Worm (Caenorhabditis elegans) whole organism, L1 larva: ENCODE measurements around the gene F12A10.9.

Experiments used
- C16A3.4 ChIP-seq: fragments of 150-350 bp; optimal IDR thresholded peaks from 2 replicates; lab custom pipeline; 2014; ENCODE audit warnings: missing biosample characterization, missing genetic modification characterization
- C34B4.2 ChIP-seq: sonication (generic microtip); optimal IDR thresholded peaks from 2 replicates; lab custom pipeline; 2017; ENCODE audit warnings: mild to moderate bottlenecking, missing genetic modification characterization, missing compliant biosample characterization
- F16B12.6 ChIP-seq: fragments of 150-350 bp; optimal IDR thresholded peaks from 2 replicates; lab custom pipeline; 2014; ENCODE audit warnings: missing biosample characterization, missing genetic modification characterization
- alr-1 ChIP-seq: fragments of 200-800 bp; sonication (Bioruptor generic); optimal IDR thresholded peaks from 2 replicates; lab custom pipeline; 2018; ENCODE audit warnings: borderline replicate concordance, mild to moderate bottlenecking, missing genetic modification characterization, missing compliant biosample characterization
- blmp-1 ChIP-seq: fragments of 150-350 bp; optimal IDR thresholded peaks from 2 replicates; lab custom pipeline; 2014; ENCODE audit warnings: missing biosample characterization, missing genetic modification characterization
- ceh-63 ChIP-seq: fragments of 200-800 bp; sonication (Bioruptor generic); optimal IDR thresholded peaks from 2 replicates; lab custom pipeline; 2018; ENCODE audit warnings: mild to moderate bottlenecking, missing genetic modification characterization, missing compliant biosample characterization
- ceh-8 ChIP-seq: fragments of 200-800 bp; sonication (Bioruptor generic); optimal IDR thresholded peaks from 2 replicates; lab custom pipeline; 2018; ENCODE audit warnings: mild to moderate bottlenecking, missing genetic modification characterization, moderate library complexity, missing compliant biosample characterization
- ceh-82 ChIP-seq, 3 experiments: fragments of 150-350 bp in 1 of 3; sonication (generic microtip) in 2 of 3; optimal IDR thresholded peaks; 2 replicates each; lab custom pipeline; 2014 to 2017; ENCODE audit warnings: missing biosample characterization in 3 of 3, missing genetic modification characterization in 3 of 3
- ceh-90 ChIP-seq: sonication (generic microtip); optimal IDR thresholded peaks from 2 replicates; lab custom pipeline; 2016; ENCODE audit warnings: missing genetic modification characterization, missing compliant biosample characterization
- dpl-1 ChIP-seq, 3 experiments: fragments of 150-350 bp in 2 of 3; sonication (generic microtip) in 1 of 3; optimal IDR thresholded peaks; 2 replicates each; lab custom pipeline; 2014 to 2017; ENCODE audit warnings: missing biosample characterization in 3 of 3, missing genetic modification characterization in 3 of 3, missing genetic modification reagents in 3 of 3
- dsc-1 ChIP-seq: sonication (generic microtip); optimal IDR thresholded peaks from 2 replicates; lab custom pipeline; 2016; ENCODE audit warnings: mild to moderate bottlenecking, missing genetic modification characterization, missing compliant biosample characterization
- efl-1 ChIP-seq, 4 experiments: fragments of 150-350 bp; optimal IDR thresholded peaks in 3 of 4; peaks in 1 of 4; 1 replicate in 1 of 4; 2 replicates in 3 of 4; lab custom pipeline; 2014; ENCODE audit warnings: missing biosample characterization in 2 of 4, missing genetic modification characterization in 2 of 4, missing genetic modification reagents in 2 of 4
- elt-2 ChIP-seq: sonication (generic microtip); optimal IDR thresholded peaks from 2 replicates; lab custom pipeline; 2016; ENCODE audit warnings: missing genetic modification characterization, mild to moderate bottlenecking, inconsistent platforms, missing compliant biosample characterization, missing genetic modification reagents
- elt-3 ChIP-seq, 6 experiments: fragments of 150-350 bp in 1 of 6; sonication (generic microtip); optimal IDR thresholded peaks; 2 replicates each; lab custom pipeline; 2017 to 2018; ENCODE audit warnings: missing biosample characterization in 6 of 6, missing genetic modification characterization in 6 of 6, inconsistent platforms in 1 of 6
- ets-5 ChIP-seq: fragments of 200-800 bp; sonication (Bioruptor generic); IDR thresholded peaks from 2 replicates; pipeline ENCODE4 v1.3.6; 2022; ENCODE audit warnings: missing genetic modification characterization, missing compliant biosample characterization
- fkh-4 ChIP-seq: sonication (generic microtip); optimal IDR thresholded peaks from 2 replicates; lab custom pipeline; 2016; ENCODE audit warnings: missing compliant biosample characterization, missing genetic modification characterization, borderline replicate concordance
- fos-1 ChIP-seq: fragments of 150-350 bp; optimal IDR thresholded peaks from 2 replicates; lab custom pipeline; 2014; ENCODE audit warnings: missing biosample characterization, missing genetic modification characterization
- hlh-17 ChIP-seq: fragments of 200-800 bp; sonication (Bioruptor generic); optimal IDR thresholded peaks from 2 replicates; lab custom pipeline; 2018; ENCODE audit warnings: missing genetic modification characterization, mild to moderate bottlenecking, missing compliant biosample characterization, moderate library complexity, borderline replicate concordance
- hlh-4 ChIP-seq: sonication (generic microtip); optimal IDR thresholded peaks from 2 replicates; lab custom pipeline; 2016; ENCODE audit warnings: mild to moderate bottlenecking, missing genetic modification characterization, missing compliant biosample characterization
- isw-1 ChIP-seq: fragments of 200-800 bp; sonication (Bioruptor generic); IDR thresholded peaks from 2 replicates; pipeline ENCODE4 v1.3.6; 2022; ENCODE audit warnings: missing genetic modification characterization, missing compliant biosample characterization
- jun-1 ChIP-seq: fragments of 150-350 bp; optimal IDR thresholded peaks from 2 replicates; lab custom pipeline; 2014; ENCODE audit warnings: missing biosample characterization, missing genetic modification reagents, missing genetic modification characterization
- lir-3 ChIP-seq: sonication (generic microtip); optimal IDR thresholded peaks from 2 replicates; lab custom pipeline; 2016; ENCODE audit warnings: mild to moderate bottlenecking, missing genetic modification characterization, moderate library complexity, missing compliant biosample characterization; ENCODE audit not compliant: poor library complexity
- lsy-2 ChIP-seq, 2 experiments: fragments of 150-350 bp; optimal IDR thresholded peaks; 2 replicates each; lab custom pipeline; 2014; ENCODE audit warnings: missing biosample characterization in 2 of 2, missing genetic modification characterization in 2 of 2
- mdl-1 ChIP-seq, 2 experiments: fragments of 150-350 bp; optimal IDR thresholded peaks; 2 replicates each; lab custom pipeline; 2014 to 2017; ENCODE audit warnings: missing biosample characterization in 2 of 2, missing genetic modification characterization in 2 of 2, inconsistent platforms in 1 of 2
- mep-1 ChIP-seq: fragments of 150-350 bp; optimal IDR thresholded peaks from 2 replicates; lab custom pipeline; 2014; ENCODE audit warnings: missing biosample characterization, missing genetic modification characterization
- nhr-19 ChIP-seq: fragments of 200-800 bp; sonication (Bioruptor generic); conservative IDR thresholded peaks from 2 replicates; pipeline ENCODE4 v1.3.6; 2022; ENCODE audit warnings: missing genetic modification characterization, missing compliant biosample characterization
- nhr-20 ChIP-seq: sonication (generic microtip); optimal IDR thresholded peaks from 2 replicates; lab custom pipeline; 2016; ENCODE audit warnings: mild to moderate bottlenecking, missing genetic modification characterization, missing compliant biosample characterization
- nhr-77 ChIP-seq: fragments of 150-350 bp; optimal IDR thresholded peaks from 2 replicates; lab custom pipeline; 2014; ENCODE audit warnings: missing biosample characterization, missing genetic modification characterization
- nhr-84 ChIP-seq: sonication (generic microtip); optimal IDR thresholded peaks from 2 replicates; lab custom pipeline; 2017; ENCODE audit warnings: missing biosample characterization, missing genetic modification characterization
- nhr-85 ChIP-seq: sonication (generic microtip); peaks from one replicate; lab custom pipeline; 2016; ENCODE audit warnings: missing genetic modification characterization, inconsistent platforms, missing compliant biosample characterization
- nhr-90 ChIP-seq: sonication (generic microtip); optimal IDR thresholded peaks from 2 replicates; lab custom pipeline; 2016; ENCODE audit warnings: mild to moderate bottlenecking, missing genetic modification characterization, missing compliant biosample characterization; ENCODE audit not compliant: poor library complexity
- snu-23 ChIP-seq: sonication (generic microtip); optimal IDR thresholded peaks from 2 replicates; lab custom pipeline; 2016; ENCODE audit warnings: missing genetic modification characterization, missing compliant biosample characterization
- sox-4 ChIP-seq: sonication (generic microtip); optimal IDR thresholded peaks from 2 replicates; lab custom pipeline; 2016; ENCODE audit warnings: missing genetic modification characterization, missing compliant biosample characterization
- sup-37 ChIP-seq: fragments of 200-800 bp; sonication (Bioruptor generic); optimal IDR thresholded peaks from 2 replicates; lab custom pipeline; 2018; ENCODE audit warnings: mild to moderate bottlenecking, missing genetic modification characterization, missing compliant biosample characterization
- tbx-2 ChIP-seq: sonication (generic microtip); optimal IDR thresholded peaks from 2 replicates; lab custom pipeline; 2016; ENCODE audit warnings: missing genetic modification characterization, missing compliant biosample characterization
- tlp-1 ChIP-seq: fragments of 150-350 bp; optimal IDR thresholded peaks from 2 replicates; lab custom pipeline; 2014; ENCODE audit warnings: missing biosample characterization, missing genetic modification characterization
- unc-130 ChIP-seq: fragments of 150-350 bp; optimal IDR thresholded peaks from 2 replicates; lab custom pipeline; 2017; ENCODE audit warnings: missing biosample characterization, missing genetic modification characterization, inconsistent platforms
- unc-30 ChIP-seq: sonication (generic microtip); optimal IDR thresholded peaks from 2 replicates; lab custom pipeline; 2017; ENCODE audit warnings: missing biosample characterization, missing genetic modification characterization
- unc-62 ChIP-seq: fragments of 150-350 bp; optimal IDR thresholded peaks from 2 replicates; lab custom pipeline; 2014; ENCODE audit warnings: missing biosample characterization, missing genetic modification reagents, missing genetic modification characterization
- unc-98 ChIP-seq: fragments of 200-800 bp; sonication (Bioruptor generic); IDR thresholded peaks from 2 replicates; pipeline ENCODE4 v1.3.6; 2022; ENCODE audit warnings: missing genetic modification characterization, missing compliant biosample characterization
- xbp-1 ChIP-seq: sonication (generic microtip); optimal IDR thresholded peaks from 2 replicates; lab custom pipeline; 2016; ENCODE audit warnings: missing genetic modification characterization, missing compliant biosample characterization
- ztf-11 ChIP-seq, 2 experiments: sonication (generic microtip); optimal IDR thresholded peaks; 2 replicates each; lab custom pipeline; 2016 to 2017; ENCODE audit warnings: missing genetic modification characterization in 2 of 2, missing biosample characterization in 1 of 2, missing compliant biosample characterization in 1 of 2
- ztf-4 ChIP-seq: fragments of 150-350 bp; optimal IDR thresholded peaks from 2 replicates; lab custom pipeline; 2014; ENCODE audit warnings: missing biosample characterization, missing genetic modification characterization

Gene F12A10.9

DNA sequence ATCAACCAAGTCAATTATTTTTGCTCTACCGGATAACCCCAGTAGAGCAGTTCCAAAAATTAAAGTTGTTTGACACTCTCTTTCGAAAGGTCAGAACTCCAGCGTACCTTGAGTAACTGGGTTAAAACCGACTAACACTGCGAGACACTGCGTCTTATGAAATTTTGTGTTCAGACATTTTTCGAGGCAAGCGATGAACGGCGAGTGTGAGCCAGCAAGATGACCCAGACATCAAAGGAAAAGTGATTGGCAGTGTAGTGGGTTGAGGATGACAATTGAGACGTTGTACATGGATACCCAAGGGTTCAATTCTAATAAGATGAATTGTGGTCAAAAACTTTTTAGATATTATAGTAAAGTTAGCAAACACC lies 45.6 kb downstream of the F12A10.9 start (continued):
- TF ChIP-seq F16B12.6 (tag; lab: Kevin White, UChicago) (peak; percentile 24), isw-1 (GFP tag; lab: Robert Waterston, UW) (no peak), fos-1 (tag; lab: Kevin White, UChicago) (no peak), dpl-1 (GFP tag; optimal IDR thresholded peaks at IDR 0.05; lab: Kevin White, UChicago) (peak; percentile 11 to 47 (median 25)), nhr-90 (tag; lab: Kevin White, UChicago) (peak; percentile 69), nhr-77 (tag; lab: Kevin White, UChicago) (peak; percentile 78), nhr-85 (tag; lab: Kevin White, UChicago) (peak; percentile 66), mdl-1 (tag; optimal IDR thresholded peaks at IDR 0.05; lab: Kevin White, UChicago) (peak in 1 of 2 experiments; percentile 46), ceh-63 (GFP tag; lab: Kevin White, UChicago) (no peak), elt-3 (tag; optimal IDR thresholded peaks at IDR 0.05; lab: Kevin White, UChicago) (no peak), dsc-1 (tag; lab: Kevin White, UChicago) (peak; percentile 5), tbx-2 (tag; lab: Kevin White, UChicago) (no peak), ceh-8 (no peak), C34B4.2 (tag; lab: Kevin White, UChicago) (no peak), unc-98 (GFP tag; lab: Robert Waterston, UW) (no peak), nhr-20 (tag; lab: Kevin White, UChicago) (peak; percentile 77), jun-1 (tag; lab: Kevin White, UChicago) (peak; percentile 58), hlh-4 (no peak), snu-23 (GFP tag; lab: Kevin White, UChicago) (peak; percentile 70), ztf-4 (tag; lab: Kevin White, UChicago) (peak; percentile 37), fkh-4 (tag; lab: Kevin White, UChicago) (no peak), lsy-2 (tag; optimal IDR thresholded peaks at IDR 0.05; lab: Kevin White, UChicago) (peak; percentile 50 to 72), elt-2 (tag; lab: Kevin White, UChicago) (peak; percentile 77), nhr-84 (peak; percentile 40), nhr-19 (GFP tag; lab: Robert Waterston, UW) (peak; percentile 82), sox-4 (tag; lab: Kevin White, UChicago) (no peak), unc-30 (tag; lab: Kevin White, UChicago) (no peak), unc-62 (GFP tag; lab: Kevin White, UChicago) (no peak), sup-37 (GFP tag; lab: Kevin White, UChicago) (no peak), lir-3 (no peak)

DNA sequence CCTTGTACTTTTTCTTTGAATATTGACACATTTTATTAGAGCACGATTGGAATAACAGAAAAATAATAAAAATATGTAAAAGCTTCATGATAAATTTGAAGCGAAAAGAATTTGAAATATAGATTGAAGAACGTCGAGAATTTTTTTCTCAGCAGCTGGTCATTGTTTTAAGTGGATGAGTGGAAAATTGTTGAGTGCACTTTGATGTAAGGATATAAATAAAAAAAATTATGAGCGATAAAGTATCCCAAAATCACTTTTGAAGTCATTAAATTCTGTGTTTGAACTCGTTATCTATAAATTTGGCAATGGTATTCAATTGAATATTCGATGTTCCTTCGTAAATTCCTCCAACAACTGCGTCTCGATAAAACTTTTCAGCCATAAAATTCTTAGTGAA lies 46.3 kb downstream of the F12A10.9 start, which contains the start of gene ins-13:
Gene ins-13 (minus strand): TSS at position 101 of the 400 bp plus-strand sequence.
- TF ChIP-seq unc-130 (tag; lab: Kevin White, UChicago) (no peak), ceh-82 (tag; optimal IDR thresholded peaks at IDR 0.05; lab: Kevin White, UChicago) (no peak), C16A3.4 (tag; lab: Kevin White, UChicago) (no peak), hlh-17 (GFP tag; lab: Kevin White, UChicago) (no peak), tlp-1 (tag; lab: Kevin White, UChicago) (no peak), xbp-1 (tag; lab: Kevin White, UChicago) (no peak), efl-1 (optimal IDR thresholded peaks at IDR 0.05; lab: Kevin White, UChicago) (no peak), efl-1 (GFP tag; optimal IDR thresholded peaks at IDR 0.05 in 1 of 2; lab: Kevin White, UChicago) (no peak), alr-1 (tag; lab: Kevin White, UChicago) (no peak), nhr-84 (no peak), nhr-77 (tag; lab: Kevin White, UChicago) (no peak), blmp-1 (no peak), ets-5 (GFP tag; lab: Robert Waterston, UW) (no peak), ceh-90 (tag; lab: Kevin White, UChicago) (no peak), unc-30 (tag; lab: Kevin White, UChicago) (no peak), ztf-11 (tag; optimal IDR thresholded peaks at IDR 0.05; lab: Kevin White, UChicago) (no peak), unc-62 (GFP tag; lab: Kevin White, UChicago) (no peak), mep-1 (tag; lab: Kevin White, UChicago) (no peak), dsc-1 (tag; lab: Kevin White, UChicago) (no peak)
